Worm (Caenorhabditis elegans) whole organism, mixed stage, embryonic: ENCODE results near the gene cut-2.

Source experiments
- nhr-28 ChIP-seq: fragments of 150-350 bp; optimal IDR thresholded peaks from 2 replicates; lab custom pipeline; 2014; ENCODE audit warnings: missing biosample characterization, missing genetic modification characterization
- sptf-1 ChIP-seq: sonication (generic microtip); optimal IDR thresholded peaks from 2 replicates; lab custom pipeline; 2017; ENCODE audit warnings: mild to moderate bottlenecking, missing genetic modification characterization, moderate library complexity, missing compliant biosample characterization
- unc-120 ChIP-seq: sonication (generic microtip); optimal IDR thresholded peaks from 2 replicates; lab custom pipeline; 2017; ENCODE audit warnings: missing genetic modification characterization, missing compliant biosample characterization; ENCODE audit not compliant: poor library complexity, severe bottlenecking
- unc-39 ChIP-seq: fragments of 150-350 bp; optimal IDR thresholded peaks from 2 replicates; lab custom pipeline; 2014; ENCODE audit warnings: missing biosample characterization, missing genetic modification characterization
- unc-62 ChIP-seq: fragments of 150-350 bp; optimal IDR thresholded peaks from 2 replicates; lab custom pipeline; 2014; ENCODE audit warnings: missing biosample characterization, missing genetic modification reagents, missing genetic modification characterization
- ztf-11 ChIP-seq: fragments of 150-350 bp; optimal IDR thresholded peaks from 2 replicates; lab custom pipeline; 2014; ENCODE audit warnings: missing biosample characterization, missing genetic modification characterization

ce11 chrV:13427378-13427777 lies 12.6 kb downstream of the cut-2 start:
- TF ChIP-seq unc-62 (GFP tag; lab: Kevin White, UChicago) (no peak), ztf-11 (tag; lab: Kevin White, UChicago) (no peak), sptf-1 (no peak), nhr-28 (tag; lab: Kevin White, UChicago) (no peak), unc-120 (no peak), unc-39 (tag; lab: Kevin White, UChicago) (no peak)
